Worm (Caenorhabditis elegans) whole organism, mixed stage, embryonic: ENCODE data around the gene srh-60.

Experiments
- M03D4.4 ChIP-seq: sonication (generic microtip); optimal IDR thresholded peaks from 2 replicates; lab custom pipeline; 2017; ENCODE audit warnings: mild to moderate bottlenecking, missing genetic modification characterization, missing compliant biosample characterization
- bed-3 ChIP-seq: fragments of 200-800 bp; sonication (Bioruptor generic); optimal IDR thresholded peaks from 3 replicates; lab custom pipeline; 2018; ENCODE audit warnings: mild to moderate bottlenecking, missing genetic modification characterization, moderate library complexity, missing compliant biosample characterization
- ceh-43 ChIP-seq: fragments of 200-800 bp; sonication (Bioruptor generic); optimal IDR thresholded peaks from 2 replicates; lab custom pipeline; 2018; ENCODE audit warnings: mild to moderate bottlenecking, missing genetic modification characterization, moderate library complexity, missing compliant biosample characterization
- ces-1 ChIP-seq: fragments of 150-350 bp; optimal IDR thresholded peaks from 2 replicates; lab custom pipeline; 2014; ENCODE audit warnings: missing biosample characterization, missing genetic modification reagents, missing genetic modification characterization
- flh-1 ChIP-seq: fragments of 200-800 bp; sonication (Bioruptor generic); optimal IDR thresholded peaks from 2 replicates; lab custom pipeline; 2018; ENCODE audit warnings: mild to moderate bottlenecking, missing genetic modification characterization, moderate library complexity, missing compliant biosample characterization
- lsy-2 ChIP-seq: fragments of 150-350 bp; optimal IDR thresholded peaks from 2 replicates; lab custom pipeline; 2014; ENCODE audit warnings: missing biosample characterization, missing genetic modification characterization
- mep-1 ChIP-seq: fragments of 150-350 bp; optimal IDR thresholded peaks from 2 replicates; lab custom pipeline; 2017; ENCODE audit warnings: missing biosample characterization, missing genetic modification reagents, missing genetic modification characterization, inconsistent platforms
- nhr-28 ChIP-seq: fragments of 150-350 bp; optimal IDR thresholded peaks from 2 replicates; lab custom pipeline; 2014; ENCODE audit warnings: missing biosample characterization, missing genetic modification characterization
- nhr-76 ChIP-seq: sonication (generic microtip); optimal IDR thresholded peaks from 2 replicates; lab custom pipeline; 2017; ENCODE audit warnings: missing biosample characterization, missing genetic modification characterization
- pha-4 ChIP-seq: fragments of 150-350 bp; optimal IDR thresholded peaks from 2 replicates; lab custom pipeline; 2018; ENCODE audit warnings: missing biosample characterization, missing genetic modification reagents, missing genetic modification characterization

ce11 chrII:3598721-3599120 lies 15.2 kb downstream of the srh-60 start, which contains the start of gene Y49F6A.11:
- no peak for TF ChIP-seq lsy-2 (tag; lab: Kevin White, UChicago)
- TF ChIP-seq M03D4.4 = no peak
- no peak for TF ChIP-seq mep-1 (tag; lab: Kevin White, UChicago)
- TF ChIP-seq nhr-28 = no peak
- TF ChIP-seq ceh-43 (GFP tag; lab: Kevin White, UChicago) = no peak
- TF ChIP-seq flh-1 = no peak
- TF ChIP-seq bed-3 (GFP tag; lab: Kevin White, UChicago) = no peak
- no peak for TF ChIP-seq ces-1 (GFP tag; lab: Kevin White, UChicago)
- no peak for TF ChIP-seq pha-4 (tag; lab: Kevin White, UChicago)
- no peak for TF ChIP-seq nhr-76 (tag; lab: Kevin White, UChicago)
